Worm (Caenorhabditis elegans) whole organism, midembryonic: ENCODE measurements around the gene usip-1.

Experiments used
- cog-1 ChIP-seq: sonication (generic microtip); optimal IDR thresholded peaks from 2 replicates; lab custom pipeline; 2016; ENCODE audit warnings: missing genetic modification characterization, missing compliant biosample characterization
- flt-1 ChIP-seq: fragments of 200-800 bp; sonication (Bioruptor generic); IDR thresholded peaks from 2 replicates; pipeline ENCODE4 v1.3.6; 2022; ENCODE audit warnings: missing genetic modification characterization, missing compliant biosample characterization
- klf-2 ChIP-seq: fragments of 200-800 bp; sonication (Bioruptor generic); conservative IDR thresholded peaks from 2 replicates; pipeline ENCODE4 v1.3.6; 2022; ENCODE audit warnings: missing genetic modification reagents, missing genetic modification characterization, missing compliant biosample characterization
- ref-1 ChIP-seq: fragments of 200-800 bp; sonication (Bioruptor generic); conservative IDR thresholded peaks from 2 replicates; pipeline ENCODE4 v1.3.6; 2022; ENCODE audit warnings: missing genetic modification reagents, missing genetic modification characterization, missing compliant biosample characterization
- ztf-23 ChIP-seq: fragments of 200-800 bp; sonication (Bioruptor generic); IDR thresholded peaks from 2 replicates; pipeline ENCODE4 v1.3.6; 2022; ENCODE audit warnings: missing genetic modification reagents, missing genetic modification characterization, missing compliant biosample characterization
- ztf-29 ChIP-seq: fragments of 200-800 bp; sonication (Bioruptor generic); IDR thresholded peaks from 2 replicates; pipeline ENCODE4 v1.3.6; 2022; ENCODE audit warnings: missing genetic modification reagents, missing genetic modification characterization, missing compliant biosample characterization

- TF ChIP-seq cog-1 (tag; lab: Kevin White, UChicago) (no peak), klf-2 (GFP tag; lab: Robert Waterston, UW) (no peak), ztf-23 (GFP tag; lab: Robert Waterston, UW) (no peak), ztf-29 (GFP tag; lab: Robert Waterston, UW) (no peak), ref-1 (GFP tag; lab: Robert Waterston, UW) (no peak), flt-1 (GFP tag; lab: Robert Waterston, UW) (no peak)
These were observed 26.0 kb upstream of the usip-1 start for ce11 chrV:12209951-12210350.
